Worm (Caenorhabditis elegans): ENCODE measurements around the gene his-61.

DNA sequence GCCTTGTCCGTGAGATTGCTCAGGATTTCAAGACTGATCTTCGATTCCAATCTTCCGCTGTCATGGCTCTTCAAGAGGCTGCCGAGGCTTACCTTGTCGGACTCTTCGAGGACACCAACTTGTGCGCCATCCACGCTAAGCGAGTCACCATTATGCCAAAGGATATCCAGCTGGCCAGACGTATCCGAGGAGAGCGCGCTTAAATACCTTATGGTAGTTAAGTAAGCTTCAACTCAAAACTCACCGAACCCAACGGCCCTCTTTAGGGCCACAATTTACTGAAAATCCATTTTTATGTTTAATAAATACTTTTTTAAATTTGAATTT, 2.4 kb upstream of the his-61 start:
- no peak for TF ChIP-seq mec-3 (tag; optimal IDR thresholded peaks at IDR 0.05; ENCODE audit: borderline replicate concordance)
- TF ChIP-seq ceh-24 (tag; optimal IDR thresholded peaks at IDR 0.05): no peak
- no peak for TF ChIP-seq pqm-1 (tag; optimal IDR thresholded peaks at IDR 0.05)
- TF ChIP-seq zip-5 (tag; optimal IDR thresholded peaks at IDR 0.05): no peak
- TF ChIP-seq hlh-15 (tag; optimal IDR thresholded peaks at IDR 0.05): no peak
- TF ChIP-seq npax-4 (tag; optimal IDR thresholded peaks at IDR 0.05): no peak
- TF ChIP-seq hlh-13 (GFP tag; optimal IDR thresholded peaks at IDR 0.05): no peak
- no peak for TF ChIP-seq T23F11.4 (GFP tag; optimal IDR thresholded peaks at IDR 0.05)

All from whole organism, late embryonic.